Fruit fly (Drosophila melanogaster) whole organism, wandering third instar larva: ENCODE measurements around the gene CG6168.

ENCODE experiments used
- Abd-B ChIP-seq: fragments of >200 bp; optimal IDR thresholded peaks from 2 replicates; lab custom pipeline; 2017; ENCODE audit warnings: missing biosample characterization, missing genetic modification characterization
- CG32264 ChIP-seq: fragments of 200-800 bp; sonication (Bioruptor generic); optimal IDR thresholded peaks from 2 replicates; lab custom pipeline; 2016; ENCODE audit warnings: missing biosample characterization, missing genetic modification characterization
- CG9705 ChIP-seq: fragments of 200-800 bp; sonication (Bioruptor generic); optimal IDR thresholded peaks from 2 replicates; lab custom pipeline; 2018; ENCODE audit warnings: missing biosample characterization, mild to moderate bottlenecking, missing genetic modification characterization
- Dfd ChIP-seq: fragments of >200 bp; optimal IDR thresholded peaks from 2 replicates; lab custom pipeline; 2017; ENCODE audit warnings: missing biosample characterization, missing genetic modification characterization
- Dif ChIP-seq: fragments of 200-275, 200-300 bp; sonication (Bioruptor generic); optimal IDR thresholded peaks from 2 replicates; lab custom pipeline; 2018; ENCODE audit warnings: missing biosample characterization, missing genetic modification characterization; ENCODE audit not compliant: partially characterized antibody
- HLH106 ChIP-seq: fragments of 200-800 bp; optimal IDR thresholded peaks from 3 replicates; lab custom pipeline; 2019; ENCODE audit warnings: missing biosample characterization, mild to moderate bottlenecking, missing genetic modification characterization, moderate library complexity
- Hnf4 ChIP-seq: fragments of 200-800 bp; sonication (Bioruptor generic); optimal IDR thresholded peaks from 2 replicates; lab custom pipeline; 2016; ENCODE audit warnings: missing biosample characterization, mild to moderate bottlenecking, missing genetic modification characterization
- Hr78 ChIP-seq: fragments of >200 bp; optimal IDR thresholded peaks from 2 replicates; lab custom pipeline; 2017; ENCODE audit warnings: missing biosample characterization, missing genetic modification characterization
- Hr83 ChIP-seq: fragments of 200-300 bp; sonication (Bioruptor generic); optimal IDR thresholded peaks from 2 replicates; lab custom pipeline; 2016; ENCODE audit warnings: missing biosample characterization, mild to moderate bottlenecking, missing genetic modification characterization, moderate library complexity; ENCODE audit not compliant: poor library complexity, severe bottlenecking
- Jra ChIP-seq: sonication (Bioruptor generic); optimal IDR thresholded peaks from 2 replicates; lab custom pipeline; 2016; ENCODE audit warnings: missing biosample characterization, missing genetic modification characterization
- Mio ChIP-seq: sonication (Bioruptor generic); optimal IDR thresholded peaks from 2 replicates; lab custom pipeline; 2016; ENCODE audit warnings: missing biosample characterization, missing genetic modification characterization
- N ChIP-seq: fragments of >200 bp; optimal IDR thresholded peaks from 2 replicates; lab custom pipeline; 2018; ENCODE audit warnings: missing biosample characterization, missing external identifiers, missing genetic modification characterization
- OdsH ChIP-seq: fragments of 200-800 bp; sonication (Bioruptor generic); optimal IDR thresholded peaks from 2 replicates; lab custom pipeline; 2016; ENCODE audit warnings: missing biosample characterization, mild to moderate bottlenecking, missing genetic modification characterization
- Rel ChIP-seq, 2 experiments: fragments of 200-800 bp; sonication (Bioruptor generic) in 1 of 2; optimal IDR thresholded peaks; 2 replicates in 1 of 2; 3 replicates in 1 of 2; lab custom pipeline; 2016 to 2019; ENCODE audit warnings: mild to moderate bottlenecking in 2 of 2, missing biosample characterization in 2 of 2, missing genetic modification characterization in 2 of 2, moderate library complexity in 1 of 2
- Sp1 ChIP-seq: fragments of 200-800 bp; sonication (Bioruptor generic); optimal IDR thresholded peaks from 3 replicates; lab custom pipeline; 2019; ENCODE audit warnings: missing biosample characterization, mild to moderate bottlenecking, missing genetic modification characterization, moderate library complexity
- br ChIP-seq: fragments of 200-800 bp; sonication (Bioruptor generic); optimal IDR thresholded peaks from 2 replicates; lab custom pipeline; 2016; ENCODE audit warnings: missing biosample characterization, missing genetic modification characterization
- brk ChIP-seq: fragments of 200-800 bp; sonication (Bioruptor generic); optimal IDR thresholded peaks from 2 replicates; lab custom pipeline; 2016; ENCODE audit warnings: missing biosample characterization, mild to moderate bottlenecking, missing genetic modification characterization
- dl ChIP-seq, 2 experiments: fragments of 175-275, 200-275 bp in 1 of 2; fragments of 200-275 bp in 1 of 2; sonication (Bioruptor generic); optimal IDR thresholded peaks; lab custom pipeline; 2018; ENCODE audit warnings: mild to moderate bottlenecking in 2 of 2, missing biosample characterization in 2 of 2, missing genetic modification characterization in 2 of 2, moderate library complexity in 2 of 2; ENCODE audit not compliant: partially characterized antibody in 2 of 2, insufficient read depth in 1 of 2
- ey ChIP-seq: fragments of 200-800 bp; sonication (Bioruptor generic); optimal IDR thresholded peaks from 2 replicates; lab custom pipeline; 2016; ENCODE audit warnings: missing biosample characterization, missing genetic modification characterization
- foxo ChIP-seq, 2 experiments: fragments of 200-800 bp; sonication (Bioruptor generic); optimal IDR thresholded peaks; 2 replicates in 1 of 2; 3 replicates in 1 of 2; lab custom pipeline; 2016 to 2017; ENCODE audit warnings: missing biosample characterization in 2 of 2, missing genetic modification characterization in 2 of 2
- fru ChIP-seq: fragments of 200-800 bp; sonication (Bioruptor generic); optimal IDR thresholded peaks from 3 replicates; lab custom pipeline; 2016; ENCODE audit warnings: missing biosample characterization, mild to moderate bottlenecking, missing genetic modification characterization
- h ChIP-seq: fragments of 200-800 bp; sonication (Bioruptor generic); optimal IDR thresholded peaks from 3 replicates; lab custom pipeline; 2016; ENCODE audit warnings: missing biosample characterization, mild to moderate bottlenecking, missing genetic modification characterization
- jim ChIP-seq: fragments of 175-275, 200-325 bp; sonication (Bioruptor generic); optimal IDR thresholded peaks from 2 replicates; lab custom pipeline; 2016; ENCODE audit warnings: missing biosample characterization, mild to moderate bottlenecking, missing genetic modification characterization
- lola ChIP-seq: fragments of >200 bp; optimal IDR thresholded peaks from 2 replicates; lab custom pipeline; 2017; ENCODE audit warnings: missing biosample characterization, missing genetic modification characterization
- pan ChIP-seq: fragments of >200 bp; optimal IDR thresholded peaks from 2 replicates; lab custom pipeline; 2017
- psq ChIP-seq: fragments of 200-800 bp; sonication (Bioruptor generic); optimal IDR thresholded peaks from 3 replicates; lab custom pipeline; 2017; ENCODE audit warnings: missing biosample characterization, mild to moderate bottlenecking, missing genetic modification characterization, moderate library complexity
- rgr ChIP-seq: fragments of 200-800 bp; sonication (Bioruptor generic); optimal IDR thresholded peaks from 3 replicates; lab custom pipeline; 2016; ENCODE audit warnings: missing biosample characterization, mild to moderate bottlenecking, missing genetic modification characterization
- sv ChIP-seq: fragments of 200-800 bp; sonication (Bioruptor generic); optimal IDR thresholded peaks from 3 replicates; lab custom pipeline; 2016; ENCODE audit warnings: missing biosample characterization, missing genetic modification characterization
- tai ChIP-seq: sonication (Bioruptor generic); optimal IDR thresholded peaks from 2 replicates; lab custom pipeline; 2016; ENCODE audit warnings: missing biosample characterization, missing genetic modification characterization
- usp ChIP-seq: fragments of >200 bp; optimal IDR thresholded peaks from 2 replicates; lab custom pipeline; 2017; ENCODE audit warnings: missing biosample characterization, missing genetic modification characterization

CG6168 gene

dm6 chr3L:11317464-11317863 lies 4.1 kb downstream of the CG6168 start:
- TF ChIP-seq h (GFP tag; lab: Kevin White, UChicago) (no peak), Dfd (GFP tag; lab: Kevin White, UChicago) (no peak), Dif (GFP tag; lab: Kevin White, UChicago) (no peak), br (GFP tag; lab: Kevin White, UChicago) (no peak), Hr83 (GFP tag; lab: Kevin White, UChicago) (no peak), lola (GFP tag; lab: Kevin White, UChicago) (no peak), Jra (GFP tag; lab: Kevin White, UChicago) (no peak), CG32264 (no peak), Rel (GFP tag; optimal IDR thresholded peaks at IDR 0.05; lab: Kevin White, UChicago) (no peak), Rel (tag; optimal IDR thresholded peaks at IDR 0.05; lab: Kevin White, UChicago) (no peak), N (no peak), brk (GFP tag; lab: Kevin White, UChicago) (no peak), fru (no peak)
- TF ChIP-seq, all 38 proteins: peak for 0

dm6 chr3L:11314900-11315575 lies 6.5 kb downstream of the CG6168 start:
- no peak for TF ChIP-seq OdsH
- TF ChIP-seq usp (GFP tag; lab: Kevin White, UChicago): no peak
- no peak for TF ChIP-seq Hnf4 (GFP tag; lab: Kevin White, UChicago)
- TF ChIP-seq Sp1 (GFP tag; lab: Kevin White, UChicago): no peak
- TF ChIP-seq Mio: no peak
- no peak for TF ChIP-seq tai
- no peak for TF ChIP-seq psq (GFP tag; lab: Kevin White, UChicago)
- TF ChIP-seq Rel (GFP tag; optimal IDR thresholded peaks at IDR 0.05; lab: Kevin White, UChicago): no peak
- no peak for TF ChIP-seq Rel (tag; optimal IDR thresholded peaks at IDR 0.05; lab: Kevin White, UChicago)
- no peak for TF ChIP-seq CG9705 (GFP tag; lab: Kevin White, UChicago)
- TF ChIP-seq foxo (GFP tag; optimal IDR thresholded peaks at IDR 0.05; lab: Kevin White, UChicago): peak in 1 of 2 experiments; percentile 9
- no peak for TF ChIP-seq dl (GFP tag; optimal IDR thresholded peaks at IDR 0.05; lab: Kevin White, UChicago; ENCODE audit: insufficient read depth in 1 of 2, partially characterized antibody in 2 of 2)
- peak; percentile 22 for TF ChIP-seq HLH106 (tag; lab: Kevin White, UChicago)
- TF ChIP-seq pan (lab: Kevin White, UChicago): no peak
- TF ChIP-seq fru: peak; percentile 40
- TF ChIP-seq Hr78 (GFP tag; lab: Kevin White, UChicago): no peak
- TF ChIP-seq ey: no peak
- no peak for TF ChIP-seq Hr83 (GFP tag; lab: Kevin White, UChicago)
- no peak for TF ChIP-seq Jra (GFP tag; lab: Kevin White, UChicago)
- TF ChIP-seq lola (GFP tag; lab: Kevin White, UChicago): no peak
- TF ChIP-seq sv: no peak
- TF ChIP-seq Dif (GFP tag; lab: Kevin White, UChicago): no peak

DNA sequence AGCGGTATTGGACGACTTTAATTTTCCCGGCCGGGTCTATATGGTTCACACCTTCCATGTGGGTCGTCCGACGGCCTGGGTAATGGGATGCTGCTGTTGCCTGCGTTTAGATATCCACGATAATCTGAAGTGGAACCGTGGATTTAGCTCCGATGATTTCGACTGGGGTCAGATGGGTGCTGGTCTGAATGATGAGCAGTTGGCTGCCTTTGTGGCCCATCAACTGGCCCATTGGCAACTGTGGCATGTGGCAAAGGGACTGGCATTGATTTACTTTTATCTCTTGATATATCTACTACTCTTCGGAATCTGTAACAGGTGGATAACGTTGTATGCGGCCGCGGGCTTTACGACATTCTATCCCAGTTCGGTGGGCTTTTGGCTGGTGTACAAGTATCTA lies 8.8 kb downstream of the CG6168 start:
- TF ChIP-seq Rel (GFP tag; optimal IDR thresholded peaks at IDR 0.05; lab: Kevin White, UChicago) (no peak), Rel (tag; optimal IDR thresholded peaks at IDR 0.05; lab: Kevin White, UChicago) (no peak)

dm6 chr3L:11311447-11311846 lies 10.1 kb downstream of the CG6168 start, which contains the start of gene CG7573:
TSS of gene CG7573 (plus strand) at chr3L:11311747.
- TF ChIP-seq rgr (GFP tag; lab: Kevin White, UChicago) (no peak), Rel (GFP tag; optimal IDR thresholded peaks at IDR 0.05; lab: Kevin White, UChicago) (no peak), Rel (tag; optimal IDR thresholded peaks at IDR 0.05; lab: Kevin White, UChicago) (no peak), Abd-B (GFP tag; lab: Kevin White, UChicago) (no peak), h (GFP tag; lab: Kevin White, UChicago) (no peak), Dfd (GFP tag; lab: Kevin White, UChicago) (no peak), HLH106 (tag; lab: Kevin White, UChicago) (no peak)

dm6 chr3L:11310728-11311127 lies 10.8 kb downstream of the CG6168 start:
- TF ChIP-seq br (GFP tag; lab: Kevin White, UChicago) (no peak), jim (no peak), N (no peak), Jra (GFP tag; lab: Kevin White, UChicago) (no peak), Sp1 (GFP tag; lab: Kevin White, UChicago) (no peak), Dfd (GFP tag; lab: Kevin White, UChicago) (no peak), lola (GFP tag; lab: Kevin White, UChicago) (no peak), psq (GFP tag; lab: Kevin White, UChicago) (no peak), CG32264 (no peak), fru (no peak), Abd-B (GFP tag; lab: Kevin White, UChicago) (no peak)
- TF ChIP-seq, all 38 proteins: peak for 0
